Worm (Caenorhabditis elegans): ENCODE results near the gene str-182.

The str-182 gene

DNA sequence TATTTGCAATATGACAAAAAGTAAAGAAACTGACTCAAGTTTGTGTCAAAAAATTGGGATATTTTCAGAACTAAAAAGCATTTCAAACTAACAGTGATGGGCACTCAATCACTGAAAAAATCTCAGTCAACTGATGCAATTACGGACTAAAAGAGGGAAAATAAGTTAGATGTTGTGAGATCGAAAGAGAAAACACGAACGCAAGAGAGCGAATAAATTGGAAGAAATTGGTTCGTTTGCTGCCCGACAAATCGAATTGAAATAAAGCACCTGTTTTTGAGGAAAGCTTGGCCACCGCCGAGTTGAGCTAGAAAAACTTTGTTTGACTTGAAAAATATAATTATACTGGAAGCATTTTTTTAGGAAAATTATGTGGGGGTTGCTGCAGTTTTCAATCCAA is 32.8 kb upstream of the str-182 start:
- no peak for TF ChIP-seq zag-1 (tag; optimal IDR thresholded peaks at IDR 0.05)
- TF ChIP-seq nhr-28 (tag; optimal IDR thresholded peaks at IDR 0.05): no peak
- no peak for TF ChIP-seq pha-4 (tag; optimal IDR thresholded peaks at IDR 0.05)
- no peak for TF ChIP-seq nfya-1 (tag; optimal IDR thresholded peaks at IDR 0.05; ENCODE audit: insufficient read depth)
- TF ChIP-seq unc-39 (tag; optimal IDR thresholded peaks at IDR 0.05): no peak
- TF ChIP-seq lin-39 (tag; optimal IDR thresholded peaks at IDR 0.05): no peak
- TF ChIP-seq elt-1 (tag; optimal IDR thresholded peaks at IDR 0.05): no peak
- no peak for TF ChIP-seq jun-1 (tag; optimal IDR thresholded peaks at IDR 0.05)
- TF ChIP-seq R02D3.7 (tag; optimal IDR thresholded peaks at IDR 0.05): no peak
- TF ChIP-seq nhr-43 (tag; optimal IDR thresholded peaks at IDR 0.05; ENCODE audit: poor library complexity, severe bottlenecking): no peak
- TF ChIP-seq egl-27 (tag; optimal IDR thresholded peaks at IDR 0.05): no peak
- no peak for TF ChIP-seq elt-2 (tag; optimal IDR thresholded peaks at IDR 0.05)
- TF ChIP-seq sea-2 (GFP tag; optimal IDR thresholded peaks at IDR 0.05): no peak
- no peak for TF ChIP-seq nhr-77 (tag; optimal IDR thresholded peaks at IDR 0.05)
- no peak for TF ChIP-seq nhr-76 (tag; optimal IDR thresholded peaks at IDR 0.05)
- no peak for TF ChIP-seq pqm-1 (tag; optimal IDR thresholded peaks at IDR 0.05)
- TF ChIP-seq lsy-12 (tag; optimal IDR thresholded peaks at IDR 0.05): no peak
- TF ChIP-seq ceh-28 (tag; optimal IDR thresholded peaks at IDR 0.05): no peak
- no peak for TF ChIP-seq snpc-4 (tag; optimal IDR thresholded peaks at IDR 0.05)

DNA sequence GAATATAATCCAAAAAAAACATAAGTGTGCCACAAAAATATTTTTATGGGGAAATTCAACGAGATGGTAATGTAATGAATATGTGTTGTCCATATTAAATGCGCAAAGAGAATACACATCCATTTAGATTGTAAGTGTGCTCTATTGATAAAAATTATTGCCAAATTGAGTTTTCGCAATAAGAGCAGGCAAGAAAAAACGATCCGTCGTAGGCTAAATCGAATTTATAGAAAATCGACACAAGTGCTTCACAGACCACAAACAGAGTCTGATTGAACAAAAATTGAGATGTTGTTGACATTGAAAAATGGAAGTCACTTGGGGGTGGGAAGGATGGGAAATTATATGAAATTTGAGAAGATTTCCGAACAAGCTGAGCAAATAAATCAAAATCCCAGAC is 31.8 kb upstream of the str-182 start:
- TF ChIP-seq pha-4 (tag; optimal IDR thresholded peaks at IDR 0.05) (peak; percentile 58), aly-2 (tag; optimal IDR thresholded peaks at IDR 0.05) (no peak)

DNA sequence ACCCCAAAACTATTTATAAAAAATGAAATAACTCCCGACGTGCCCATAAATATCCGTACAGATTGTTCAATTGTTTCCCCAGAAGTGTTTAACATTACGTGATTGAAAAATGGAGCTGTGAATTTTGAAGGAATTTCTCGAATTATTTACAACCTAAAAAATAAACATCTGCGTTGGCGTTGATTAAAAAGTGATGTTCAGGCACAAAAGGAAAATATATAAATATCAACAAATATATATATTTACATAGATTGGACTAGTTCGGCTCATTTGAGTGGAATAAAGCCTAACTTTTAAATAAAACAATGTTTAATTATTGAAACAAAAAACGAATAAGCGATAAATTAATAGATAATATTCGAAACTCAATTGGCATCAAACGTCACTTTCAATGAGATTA is 27.2 kb upstream of the str-182 start, which contains the start of gene sri-18:
TSS of gene sri-18 (minus strand) at position 101 of the 400 bp plus-strand sequence.
- TF ChIP-seq daf-12 (tag; optimal IDR thresholded peaks at IDR 0.05) (no peak), elt-1 (tag; optimal IDR thresholded peaks at IDR 0.05) (no peak), fos-1 (tag; optimal IDR thresholded peaks at IDR 0.05) (no peak), ama-1 (optimal IDR thresholded peaks at IDR 0.05) (no peak), unc-62 (GFP tag; optimal IDR thresholded peaks at IDR 0.05) (no peak), eor-1 (tag; optimal IDR thresholded peaks at IDR 0.05) (no peak), ZK546.5 (tag; optimal IDR thresholded peaks at IDR 0.05) (no peak), ztf-4 (tag; optimal IDR thresholded peaks at IDR 0.05) (no peak), aly-2 (tag; optimal IDR thresholded peaks at IDR 0.05) (no peak), nhr-77 (tag; optimal IDR thresholded peaks at IDR 0.05) (no peak), pqm-1 (tag; optimal IDR thresholded peaks at IDR 0.05) (no peak), fkh-10 (GFP tag; optimal IDR thresholded peaks at IDR 0.05) (no peak), sea-2 (GFP tag; optimal IDR thresholded peaks at IDR 0.05) (no peak)

DNA sequence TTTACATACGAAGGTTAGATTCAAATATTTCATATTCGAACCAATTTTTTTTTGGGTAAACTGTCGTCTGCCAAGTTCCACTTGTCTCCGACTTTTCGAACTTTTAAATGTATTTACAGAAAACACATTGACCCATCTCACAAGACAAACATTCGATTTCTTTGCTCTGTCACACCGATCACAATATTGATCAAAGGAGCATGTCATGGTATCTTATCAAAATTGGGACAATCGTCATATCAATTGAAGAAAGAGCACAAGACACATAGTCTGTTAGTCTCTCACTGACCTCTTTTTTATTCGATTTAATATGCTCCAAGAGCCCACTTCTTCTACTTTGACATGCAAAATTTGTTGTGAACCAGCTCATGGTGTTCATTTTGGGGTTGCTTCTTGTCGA is 22.8 kb upstream of the str-182 start, which contains the start of gene nhr-232:
TSS of gene nhr-232 (plus strand) at position 121 of the 400 bp plus-strand sequence.
- TF ChIP-seq nhr-23 (tag; optimal IDR thresholded peaks at IDR 0.05): no peak
- TF ChIP-seq nhr-28 (tag; optimal IDR thresholded peaks at IDR 0.05): no peak
- peak; percentile 70 for TF ChIP-seq pha-4 (tag; optimal IDR thresholded peaks at IDR 0.05)
- TF ChIP-seq pqm-1 (tag; optimal IDR thresholded peaks at IDR 0.05): peak; percentile 84
- no peak for TF ChIP-seq zag-1 (tag; optimal IDR thresholded peaks at IDR 0.05)
- no peak for TF ChIP-seq unc-39 (tag; optimal IDR thresholded peaks at IDR 0.05)
- TF ChIP-seq elt-2 (tag; optimal IDR thresholded peaks at IDR 0.05): peak; percentile 81
- TF ChIP-seq nhr-237 (tag; optimal IDR thresholded peaks at IDR 0.05): no peak
- TF ChIP-seq jun-1 (tag; optimal IDR thresholded peaks at IDR 0.05): peak; percentile 27

DNA sequence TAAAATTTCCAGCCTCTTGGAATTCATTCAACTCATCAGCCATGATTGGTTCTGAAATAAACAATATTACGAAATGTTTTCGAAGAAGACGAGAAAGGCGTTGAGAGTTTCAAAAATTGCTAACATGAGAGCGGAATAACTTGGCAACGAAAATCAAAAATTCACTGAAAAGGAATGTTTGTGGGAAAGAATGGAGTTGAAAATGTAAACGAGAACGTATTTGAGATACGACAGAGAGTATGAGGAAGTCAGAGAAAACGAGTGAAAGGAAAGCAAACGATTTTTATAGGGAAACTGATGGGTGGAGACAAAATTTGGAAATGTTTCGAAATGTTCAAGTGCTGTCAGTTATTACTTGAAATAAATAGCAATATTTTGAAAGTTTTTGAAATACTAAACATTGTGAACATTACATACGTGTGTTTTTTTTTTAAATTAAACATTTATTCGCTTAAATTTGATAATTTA is 21.8 kb upstream of the str-182 start, which contains the start of gene rop-1:
TSS of gene rop-1 (minus strand) at position 51 of the 468 bp plus-strand sequence.
- TF ChIP-seq pha-4 (tag; optimal IDR thresholded peaks at IDR 0.05) (peak; percentile 62), nfya-1 (tag; optimal IDR thresholded peaks at IDR 0.05; ENCODE audit: insufficient read depth) (peak; percentile 7), ztf-4 (tag; optimal IDR thresholded peaks at IDR 0.05) (no peak), elt-2 (tag; optimal IDR thresholded peaks at IDR 0.05) (peak; percentile 13), ceh-9 (tag; optimal IDR thresholded peaks at IDR 0.05) (no peak), nhr-76 (tag; optimal IDR thresholded peaks at IDR 0.05) (no peak), pqm-1 (tag; optimal IDR thresholded peaks at IDR 0.05) (peak; percentile 32), ZK546.5 (tag; optimal IDR thresholded peaks at IDR 0.05) (no peak), daf-12 (tag; optimal IDR thresholded peaks at IDR 0.05) (no peak)

DNA sequence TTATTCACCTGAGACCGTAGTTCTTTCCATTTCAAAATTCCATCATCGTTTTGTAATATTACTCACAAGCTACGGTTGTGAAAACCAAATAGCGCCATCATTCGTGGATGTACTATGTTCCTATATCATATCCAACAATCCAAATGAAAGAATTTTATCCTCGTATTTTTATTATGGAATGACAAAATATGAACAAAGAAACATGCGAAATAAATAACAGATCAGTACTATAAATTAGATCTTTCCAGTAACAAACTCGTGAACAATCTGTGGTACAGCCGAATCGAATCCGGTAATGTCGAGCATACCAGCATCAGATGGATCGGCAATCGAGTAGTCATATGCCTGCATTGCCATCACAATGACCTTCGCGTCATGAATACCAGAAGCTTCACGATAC is 19.5 kb upstream of the str-182 start:
- peak; percentile 53 for TF ChIP-seq ama-1 (optimal IDR thresholded peaks at IDR 0.05)
- no peak for TF ChIP-seq pha-4 (tag; optimal IDR thresholded peaks at IDR 0.05)
